Fruit fly (Drosophila melanogaster): ENCODE data around the gene Trpgamma.

The Trpgamma gene

DNA sequence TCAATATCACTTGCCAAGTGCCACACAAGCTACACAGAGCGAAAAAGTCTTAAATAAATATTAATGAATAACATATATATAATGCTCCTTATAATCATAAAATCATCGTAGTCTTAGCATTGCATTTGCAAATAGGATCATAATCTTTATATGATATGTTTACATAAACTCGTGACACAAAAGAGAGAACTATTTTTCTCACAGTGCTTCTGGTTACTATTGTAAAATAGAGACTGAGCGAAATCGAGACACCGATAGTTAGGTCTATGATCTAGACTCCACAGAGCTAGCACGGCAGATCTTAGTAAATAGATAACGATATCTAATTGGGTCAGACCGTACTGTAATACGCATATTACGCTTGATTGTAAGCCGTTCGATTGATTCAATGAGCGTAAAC is 33.2 kb upstream of the Trpgamma start (continued):
- no peak for TF ChIP-seq CG11294 (GFP tag; IDR thresholded peaks at IDR 0.05)
- no peak for TF ChIP-seq Sox14 (GFP tag; optimal IDR thresholded peaks at IDR 0.05)
- no peak for TF ChIP-seq CG16779 (tag; optimal IDR thresholded peaks at IDR 0.05)
- no peak for TF ChIP-seq Smox (GFP tag; optimal IDR thresholded peaks at IDR 0.05)
- no peak for TF ChIP-seq Sox15 (GFP tag; optimal IDR thresholded peaks at IDR 0.05)
- no peak for TF ChIP-seq Hr38 (GFP tag; optimal IDR thresholded peaks at IDR 0.05)
- TF ChIP-seq CG6276 (GFP tag; optimal IDR thresholded peaks at IDR 0.05): no peak
- no peak for TF ChIP-seq CG6854 (GFP tag; optimal IDR thresholded peaks at IDR 0.05)
- TF ChIP-seq Eip75B (GFP tag; optimal IDR thresholded peaks at IDR 0.05): no peak
- TF ChIP-seq Eip78C (GFP tag): peak; percentile 81
- no peak for TF ChIP-seq CG11902 (GFP tag; optimal IDR thresholded peaks at IDR 0.05)
- TF ChIP-seq Blimp-1 (GFP tag; optimal IDR thresholded peaks at IDR 0.05): no peak
- peak; percentile 82 for TF ChIP-seq CG6163 (GFP tag; IDR thresholded peaks at IDR 0.05)
- TF ChIP-seq Met (GFP tag; optimal IDR thresholded peaks at IDR 0.05): no peak
- TF ChIP-seq CG15336 (GFP tag; IDR thresholded peaks at IDR 0.05): peak; percentile 92
- TF ChIP-seq CG11762 (GFP tag; optimal IDR thresholded peaks at IDR 0.05; ENCODE audit: insufficient read depth): no peak
- TF ChIP-seq CG6808 (GFP tag; optimal IDR thresholded peaks at IDR 0.05): no peak
- TF ChIP-seq ss (GFP tag; optimal IDR thresholded peaks at IDR 0.05): no peak
- peak; percentile 79 for TF ChIP-seq Hr4 (GFP tag; optimal IDR thresholded peaks at IDR 0.05)
- peak; percentile 42 for TF ChIP-seq dac (GFP tag; optimal IDR thresholded peaks at IDR 0.05)
- peak; percentile 91 for TF ChIP-seq CG8119 (GFP tag; IDR thresholded peaks at IDR 0.05)

dm6 chr2L:16706882-16707775 is 30.6 kb upstream of the Trpgamma start:
- TF ChIP-seq CG32006 (GFP tag; optimal IDR thresholded peaks at IDR 0.05) (peak; percentile 9), Eip78C (GFP tag) (peak; percentile 56), CG6163 (GFP tag; IDR thresholded peaks at IDR 0.05) (0 out of 3 replicates have a peak, but pooled peaks have one; percentile 36), CG8319 (GFP tag; optimal IDR thresholded peaks at IDR 0.05) (no peak), esn (GFP tag; optimal IDR thresholded peaks at IDR 0.05) (no peak), Hr4 (GFP tag; optimal IDR thresholded peaks at IDR 0.05) (peak; percentile 47)

DNA sequence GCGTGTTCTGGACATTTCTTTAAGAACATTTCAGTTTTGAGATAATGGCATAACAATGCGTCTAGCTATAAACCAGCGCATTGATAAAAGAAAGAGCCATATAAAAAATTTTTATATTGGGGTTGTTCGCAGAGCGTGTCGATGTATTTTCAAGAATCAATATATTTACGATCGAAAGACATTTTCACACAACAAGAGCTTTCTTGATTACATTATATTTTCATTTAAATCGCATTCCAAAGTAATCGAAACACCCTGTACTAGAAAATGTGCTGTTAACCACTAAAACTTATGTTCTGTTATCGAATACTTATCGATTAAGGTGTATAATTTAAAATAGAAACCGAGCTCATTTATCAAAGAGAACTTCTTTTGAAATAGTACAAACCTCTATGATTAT is 27.3 kb upstream of the Trpgamma start:
- TF ChIP-seq CG11902 (GFP tag; optimal IDR thresholded peaks at IDR 0.05): peak; percentile 18
- TF ChIP-seq Sox102F (GFP tag; optimal IDR thresholded peaks at IDR 0.05): peak; percentile 37
- no peak for TF ChIP-seq CG11762 (GFP tag; optimal IDR thresholded peaks at IDR 0.05; ENCODE audit: insufficient read depth)
- no peak for TF ChIP-seq CG11294 (GFP tag; IDR thresholded peaks at IDR 0.05)
- TF ChIP-seq CG4318 (GFP tag; optimal IDR thresholded peaks at IDR 0.05): no peak
- TF ChIP-seq CG10631 (GFP tag; optimal IDR thresholded peaks at IDR 0.05): peak; percentile 52
- peak; percentile 63 for TF ChIP-seq pdm3 (GFP tag; optimal IDR thresholded peaks at IDR 0.05)
- TF ChIP-seq esn (GFP tag; optimal IDR thresholded peaks at IDR 0.05): peak; percentile 64
- no peak for TF ChIP-seq CG6808 (GFP tag; optimal IDR thresholded peaks at IDR 0.05)
- TF ChIP-seq Met (GFP tag; optimal IDR thresholded peaks at IDR 0.05): no peak
- TF ChIP-seq Ets96B (tag; optimal IDR thresholded peaks at IDR 0.05): peak; percentile 5
- TF ChIP-seq cyc (GFP tag; optimal IDR thresholded peaks at IDR 0.05): peak; percentile 24
- no peak for TF ChIP-seq CG7368 (GFP tag; optimal IDR thresholded peaks at IDR 0.05)
- TF ChIP-seq CG6163 (GFP tag; IDR thresholded peaks at IDR 0.05): no peak
- no peak for TF ChIP-seq CG6854 (GFP tag; optimal IDR thresholded peaks at IDR 0.05)
- TF ChIP-seq Hr38 (GFP tag; optimal IDR thresholded peaks at IDR 0.05): no peak
- TF ChIP-seq OdsH (GFP tag; optimal IDR thresholded peaks at IDR 0.05): peak; percentile 55
- TF ChIP-seq Blimp-1 (GFP tag; optimal IDR thresholded peaks at IDR 0.05): no peak
- TF ChIP-seq lz (GFP tag; optimal IDR thresholded peaks at IDR 0.05): peak; percentile 37
- peak; percentile 10 for TF ChIP-seq CG8632 (GFP tag; optimal IDR thresholded peaks at IDR 0.05)
- TF ChIP-seq salr (GFP tag; optimal IDR thresholded peaks at IDR 0.05): peak in 1 of 2 experiments; percentile 6
- no peak for TF ChIP-seq CG10669 (GFP tag; optimal IDR thresholded peaks at IDR 0.05)
- no peak for TF ChIP-seq CG3032 (tag; optimal IDR thresholded peaks at IDR 0.05)
- no peak for TF ChIP-seq CG8319 (GFP tag; optimal IDR thresholded peaks at IDR 0.05)
- peak; percentile 26 for TF ChIP-seq net (GFP tag; optimal IDR thresholded peaks at IDR 0.05)
- TF ChIP-seq Sox15 (GFP tag; optimal IDR thresholded peaks at IDR 0.05): peak; percentile 25
- no peak for TF ChIP-seq dac (GFP tag; optimal IDR thresholded peaks at IDR 0.05)
- no peak; the same call in 1 of the 3 replicates for TF ChIP-seq CG8119 (GFP tag; IDR thresholded peaks at IDR 0.05)
- TF ChIP-seq achi (GFP tag; optimal IDR thresholded peaks at IDR 0.05): peak; percentile 39
- peak; percentile 25 for TF ChIP-seq Hr39 (GFP tag; optimal IDR thresholded peaks at IDR 0.05)
- peak; percentile 18 for TF ChIP-seq CG6792 (GFP tag; optimal IDR thresholded peaks at IDR 0.05)
- TF ChIP-seq Hr4 (GFP tag; optimal IDR thresholded peaks at IDR 0.05): peak; percentile 62
- no peak for TF ChIP-seq Eip93F (GFP tag; optimal IDR thresholded peaks at IDR 0.05)
- TF ChIP-seq CG3919 (GFP tag; optimal IDR thresholded peaks at IDR 0.05): peak; percentile 62
- no peak for TF ChIP-seq eg (GFP tag; IDR thresholded peaks at IDR 0.05)

Measured in whole organism, prepupa.